Fruit fly (Drosophila melanogaster): ENCODE data around the gene CG6125.
A peak's percentile ranks its signal among the peaks of the same experiment; 100 is the strongest.

DNA sequence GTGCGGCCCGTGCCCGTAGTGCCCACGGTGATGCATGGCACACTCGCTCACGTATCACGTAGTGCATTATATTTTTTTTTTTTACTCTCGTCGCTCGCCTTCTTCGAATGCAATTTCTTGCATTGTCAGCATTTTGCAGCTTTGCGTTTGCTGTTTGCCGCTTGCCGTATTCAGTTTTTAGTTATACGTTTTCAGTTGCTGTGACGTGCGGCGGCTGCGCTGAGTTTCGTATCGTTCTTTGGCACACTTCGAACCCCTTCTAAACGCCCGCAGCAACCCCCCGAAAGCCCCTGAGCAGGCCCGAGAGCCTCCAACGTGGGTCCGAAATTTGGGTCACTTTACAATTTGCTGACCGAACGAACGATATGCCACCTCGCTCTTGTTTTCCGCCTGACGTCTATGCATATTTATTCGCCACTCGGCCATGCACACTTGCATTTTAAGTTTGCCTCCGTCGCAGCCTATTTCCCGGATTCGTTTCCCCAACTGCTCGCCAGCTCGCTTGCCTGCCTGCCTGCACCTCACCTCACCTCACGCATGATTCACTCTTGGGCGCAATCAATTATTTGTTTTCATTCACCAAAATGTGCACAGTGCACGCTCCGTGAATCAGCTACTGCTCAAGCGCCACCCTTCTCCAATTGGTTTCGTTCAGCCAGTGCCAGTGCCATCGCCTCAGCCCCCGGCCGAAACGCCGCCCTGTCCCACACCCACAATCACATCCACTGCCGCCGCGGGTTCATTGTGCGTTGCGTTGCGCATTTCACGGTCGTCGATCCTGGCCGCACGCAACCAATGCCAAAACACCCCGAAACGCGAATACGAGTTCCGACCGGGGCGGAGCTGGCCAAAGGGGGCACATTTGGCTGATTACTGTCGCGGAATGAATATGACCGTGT is 4.1 kb upstream of the CG6125 start:
- TF ChIP-seq Sry-β (GFP tag; optimal IDR thresholded peaks at IDR 0.05) (no peak), CG18764 (GFP tag; optimal IDR thresholded peaks at IDR 0.05) (no peak), Hmr (GFP tag; optimal IDR thresholded peaks at IDR 0.05) (no peak), CG11456 (GFP tag; IDR thresholded peaks at IDR 0.05) (no peak), Doc3 (GFP tag; IDR thresholded peaks at IDR 0.05; ENCODE audit: partially characterized antibody) (no peak), CG34422 (GFP tag; IDR thresholded peaks at IDR 0.05) (no peak), pan (optimal IDR thresholded peaks at IDR 0.05) (no peak), pan (GFP tag; optimal IDR thresholded peaks at IDR 0.05 in 1 of 2, IDR thresholded peaks at IDR 0.05 in 1 of 2) (no peak), CG12104 (GFP tag; optimal IDR thresholded peaks at IDR 0.05) (no peak), CG32772 (GFP tag; IDR thresholded peaks at IDR 0.05) (no peak), NK7.1 (GFP tag; optimal IDR thresholded peaks at IDR 0.05) (no peak), Spps (tag; optimal IDR thresholded peaks at IDR 0.05) (no peak), sug (tag; optimal IDR thresholded peaks at IDR 0.05) (no peak), vvl (GFP tag; IDR thresholded peaks at IDR 0.05) (peak; percentile 40; the same call in 1 of the 2 replicates), CG11696 (GFP tag; IDR thresholded peaks at IDR 0.05) (no peak)

Measured in whole organism, embryonic.